Fruit fly (Drosophila melanogaster) whole organism, embryonic: ENCODE results near the gene Lamtor4.

Experiments
- B-H2 ChIP-seq: fragments of 200-800 bp; sonication (Bioruptor generic); optimal IDR thresholded peaks from 2 replicates; lab custom pipeline; 2018; ENCODE audit warnings: missing biosample characterization, mild to moderate bottlenecking, missing genetic modification characterization
- CG10543 ChIP-seq: fragments of 200-800 bp; sonication (Bioruptor generic); optimal IDR thresholded peaks from 3 replicates; lab custom pipeline; 2017; ENCODE audit warnings: missing biosample characterization, mild to moderate bottlenecking, missing genetic modification characterization, moderate library complexity
- CG11456 ChIP-seq: fragments of 200-800 bp; sonication (Bioruptor generic); IDR thresholded peaks from 3 replicates; pipeline ENCODE4 v1.3.6; 2022; ENCODE audit warnings: missing biosample characterization, missing genetic modification characterization
- CG11723 ChIP-seq: fragments of 200-800 bp; sonication (Bioruptor generic); optimal IDR thresholded peaks from 2 replicates; lab custom pipeline; 2017; ENCODE audit warnings: missing biosample characterization, mild to moderate bottlenecking, missing genetic modification characterization
- CG12155 ChIP-seq: fragments of 200-800 bp; sonication (Bioruptor generic); optimal IDR thresholded peaks from 3 replicates; lab custom pipeline; 2016; ENCODE audit warnings: missing biosample characterization, missing genetic modification characterization
- CG12659 ChIP-seq: fragments of 200-800 bp; sonication (Bioruptor generic); optimal IDR thresholded peaks from 3 replicates; lab custom pipeline; 2017; ENCODE audit warnings: mild to moderate bottlenecking, missing biosample characterization, missing genetic modification reagents, missing genetic modification characterization
- CG12769 ChIP-seq: fragments of 200-800 bp; sonication (Bioruptor generic); optimal IDR thresholded peaks from 2 replicates; lab custom pipeline; 2019; ENCODE audit warnings: missing biosample characterization, mild to moderate bottlenecking, missing genetic modification characterization, moderate library complexity
- CG13123 ChIP-seq: fragments of 200-800 bp; sonication (Bioruptor generic); optimal IDR thresholded peaks from 2 replicates; lab custom pipeline; 2016; ENCODE audit warnings: missing biosample characterization, missing genetic modification characterization
- CG13296 ChIP-seq: fragments of 200-800 bp; sonication (Bioruptor generic); optimal IDR thresholded peaks from 3 replicates; lab custom pipeline; 2018; ENCODE audit warnings: missing biosample characterization, mild to moderate bottlenecking, missing genetic modification characterization
- CG14441 ChIP-seq: fragments of 200-800 bp; sonication (Bioruptor generic); IDR thresholded peaks from 2 replicates; pipeline ENCODE4 v1.3.6; 2022; ENCODE audit warnings: missing biosample characterization, missing genetic modification characterization
- CG14710 ChIP-seq: fragments of 200-800 bp; sonication (Bioruptor generic); optimal IDR thresholded peaks from 3 replicates; lab custom pipeline; 2019; ENCODE audit warnings: missing biosample characterization, mild to moderate bottlenecking, missing genetic modification characterization, moderate library complexity
- CG17186 ChIP-seq: fragments of 200-800 bp; sonication (Bioruptor generic); optimal IDR thresholded peaks from 3 replicates; lab custom pipeline; 2017; ENCODE audit warnings: missing biosample characterization, missing genetic modification reagents, missing genetic modification characterization
- CG17912 ChIP-seq: fragments of 200-800 bp; sonication (Bioruptor generic); optimal IDR thresholded peaks from 2 replicates; lab custom pipeline; 2018; ENCODE audit warnings: missing biosample characterization, mild to moderate bottlenecking, missing genetic modification characterization
- CG2116 ChIP-seq: fragments of 200-800 bp; sonication (Bioruptor generic); optimal IDR thresholded peaks from 3 replicates; lab custom pipeline; 2018; ENCODE audit warnings: missing biosample characterization, mild to moderate bottlenecking, missing genetic modification characterization
- CG30431 ChIP-seq: fragments of 200-800 bp; sonication (Bioruptor generic); optimal IDR thresholded peaks from 2 replicates; lab custom pipeline; 2017; ENCODE audit warnings: missing biosample characterization, missing genetic modification characterization
- CG31441 ChIP-seq: fragments of 200-800 bp; sonication (Bioruptor generic); IDR thresholded peaks from 2 replicates; pipeline ENCODE4 v1.3.6; 2022; ENCODE audit warnings: missing biosample characterization, missing genetic modification characterization
- CG34422 ChIP-seq: fragments of 200-800 bp; sonication (Bioruptor generic); IDR thresholded peaks from 3 replicates; pipeline ENCODE4 v1.3.6; 2022; ENCODE audit warnings: missing biosample characterization, missing genetic modification characterization
- CG4424 ChIP-seq: fragments of 200-800 bp; sonication (Bioruptor generic); optimal IDR thresholded peaks from 3 replicates; lab custom pipeline; 2016; ENCODE audit warnings: missing biosample characterization, missing genetic modification characterization
- CG6689 ChIP-seq: fragments of 200-800 bp; sonication (Bioruptor generic); IDR thresholded peaks from 2 replicates; pipeline ENCODE4 v1.3.6; 2022; ENCODE audit warnings: missing biosample characterization, missing genetic modification characterization
- CG6765 ChIP-seq: fragments of 200-800 bp; sonication (Bioruptor generic); optimal IDR thresholded peaks from 3 replicates; lab custom pipeline; 2017; ENCODE audit warnings: missing biosample characterization, mild to moderate bottlenecking, missing genetic modification characterization
- CG7556 ChIP-seq: fragments of 200-800 bp; sonication (Bioruptor generic); optimal IDR thresholded peaks from 2 replicates; lab custom pipeline; 2017; ENCODE audit warnings: missing biosample characterization, mild to moderate bottlenecking, missing genetic modification characterization
- CG9876 ChIP-seq: fragments of 200-800 bp; sonication (Bioruptor generic); optimal IDR thresholded peaks from 2 replicates; lab custom pipeline; 2016; ENCODE audit warnings: missing biosample characterization, missing genetic modification characterization
- D ChIP-seq, 2 experiments: fragments of 200-800 bp in 1 of 2; fragments of >200 bp in 1 of 2; sonication (Bioruptor generic) in 1 of 2; optimal IDR thresholded peaks; 2 replicates in 1 of 2; 3 replicates in 1 of 2; lab custom pipeline; 2017; ENCODE audit warnings: mild to moderate bottlenecking in 1 of 2, missing biosample characterization in 1 of 2, missing genetic modification characterization in 1 of 2, missing genetic modification reagents in 1 of 2
- HLH54F ChIP-seq: fragments of 200-800 bp; sonication (Bioruptor generic); optimal IDR thresholded peaks from 3 replicates; lab custom pipeline; 2016; ENCODE audit warnings: missing biosample characterization, missing genetic modification characterization
- HLHmδ ChIP-seq: fragments of 200-800 bp; sonication (Bioruptor generic); optimal IDR thresholded peaks from 2 replicates; lab custom pipeline; 2018; ENCODE audit warnings: missing biosample characterization, mild to moderate bottlenecking, missing genetic modification characterization, moderate library complexity
- Hr78 ChIP-seq, 2 experiments: fragments of 200-800 bp in 1 of 2; fragments of >200 bp in 1 of 2; sonication (Bioruptor generic) in 1 of 2; optimal IDR thresholded peaks; 2 replicates each; lab custom pipeline; 2017 to 2019; ENCODE audit warnings: missing biosample characterization in 2 of 2, missing genetic modification characterization in 2 of 2, mild to moderate bottlenecking in 1 of 2, moderate library complexity in 1 of 2
- MESR4 ChIP-seq: fragments of 200-800 bp; sonication (Bioruptor generic); optimal IDR thresholded peaks from 2 replicates; lab custom pipeline; 2018; ENCODE audit warnings: missing biosample characterization, mild to moderate bottlenecking, missing genetic modification characterization, moderate library complexity
- Med ChIP-seq: fragments of 200-800 bp; sonication (Bioruptor generic); peaks from one replicate; lab custom pipeline; 2016; ENCODE audit warnings: missing biosample characterization, missing genetic modification characterization, mild to moderate bottlenecking, inconsistent platforms, moderate library complexity
- Mrtf ChIP-seq: fragments of 200-800 bp; sonication (Bioruptor generic); IDR thresholded peaks from 3 replicates; pipeline ENCODE4 v1.3.6; 2022; ENCODE audit warnings: missing biosample characterization, missing genetic modification characterization
- Myb ChIP-seq: fragments of 200-800 bp; sonication (Bioruptor generic); optimal IDR thresholded peaks from 2 replicates; lab custom pipeline; 2016; ENCODE audit warnings: missing biosample characterization, missing genetic modification characterization
- NfI ChIP-seq: fragments of 200-800 bp; sonication (Bioruptor generic); optimal IDR thresholded peaks from 3 replicates; lab custom pipeline; 2018; ENCODE audit warnings: missing biosample characterization, mild to moderate bottlenecking, missing genetic modification characterization, moderate library complexity
- PHDP ChIP-seq: fragments of 200-800 bp; sonication (Bioruptor generic); optimal IDR thresholded peaks from 3 replicates; lab custom pipeline; 2018; ENCODE audit warnings: missing biosample characterization, mild to moderate bottlenecking, missing genetic modification characterization, moderate library complexity
- Rfx ChIP-seq: fragments of 200-800 bp; sonication (Bioruptor generic); IDR thresholded peaks from 2 replicates; pipeline ENCODE4 v1.3.6; 2022; ENCODE audit warnings: missing biosample characterization, missing genetic modification characterization
- Sin3A ChIP-seq: fragments of >200 bp; optimal IDR thresholded peaks from 2 replicates; lab custom pipeline; 2018
- chinmo ChIP-seq: fragments of 200-800 bp; sonication (Bioruptor generic); IDR thresholded peaks from 4 replicates; pipeline ENCODE4 v1.3.6; 2022; ENCODE audit warnings: missing biosample characterization, missing genetic modification characterization; ENCODE audit not compliant: partially characterized antibody
- gcm2 ChIP-seq: fragments of 200-800 bp; sonication (Bioruptor generic); optimal IDR thresholded peaks from 2 replicates; lab custom pipeline; 2016; ENCODE audit warnings: missing biosample characterization, missing genetic modification characterization
- grau ChIP-seq: fragments of 200-800 bp; optimal IDR thresholded peaks from 3 replicates; lab custom pipeline; 2019; ENCODE audit warnings: missing biosample characterization, mild to moderate bottlenecking, missing genetic modification characterization, moderate library complexity
- lmd ChIP-seq: fragments of 200-800 bp; sonication (Bioruptor generic); IDR thresholded peaks from 2 replicates; pipeline ENCODE4 v1.3.6; 2022; ENCODE audit warnings: missing biosample characterization, missing genetic modification characterization
- lola ChIP-seq, 3 experiments: fragments of >200 bp in 2 of 3; fragments of 200-800 bp in 1 of 3; sonication (Bioruptor generic) in 1 of 3; optimal IDR thresholded peaks; 2 replicates each; lab custom pipeline; 2017 to 2019; ENCODE audit warnings: missing biosample characterization in 3 of 3, missing genetic modification characterization in 3 of 3, mild to moderate bottlenecking in 1 of 3, moderate library complexity in 1 of 3
- nom ChIP-seq: fragments of 200-800 bp; sonication (Bioruptor generic); optimal IDR thresholded peaks from 2 replicates; lab custom pipeline; 2017; ENCODE audit warnings: missing biosample characterization, missing genetic modification characterization, mild to moderate bottlenecking, moderate library complexity, missing genetic modification reagents
- pzg ChIP-seq: fragments of 200-800 bp; sonication (Bioruptor generic); optimal IDR thresholded peaks from 3 replicates; lab custom pipeline; 2018; ENCODE audit warnings: missing biosample characterization, mild to moderate bottlenecking, missing genetic modification characterization, moderate library complexity
- row ChIP-seq: fragments of 200-800 bp; sonication (Bioruptor generic); IDR thresholded peaks from 3 replicates; pipeline ENCODE4 v1.3.6; 2022; ENCODE audit warnings: missing biosample characterization, missing genetic modification characterization
- slou ChIP-seq: fragments of 200-800 bp; sonication (Bioruptor generic); optimal IDR thresholded peaks from 3 replicates; lab custom pipeline; 2016; ENCODE audit warnings: missing biosample characterization, missing genetic modification characterization
- trem ChIP-seq: fragments of 200-800 bp; optimal IDR thresholded peaks from 3 replicates; lab custom pipeline; 2019; ENCODE audit warnings: missing biosample characterization, mild to moderate bottlenecking, missing genetic modification characterization, moderate library complexity
- unc-4 ChIP-seq: fragments of 200-800 bp; sonication (Bioruptor generic); IDR thresholded peaks from 2 replicates; pipeline ENCODE4 v1.3.6; 2022; ENCODE audit warnings: missing biosample characterization, missing genetic modification characterization; ENCODE audit not compliant: partially characterized antibody
- usp ChIP-seq: fragments of >200 bp; optimal IDR thresholded peaks from 2 replicates; lab custom pipeline; 2017; ENCODE audit warnings: missing biosample characterization, missing genetic modification characterization
- wek ChIP-seq: fragments of 200-800 bp; sonication (Bioruptor generic); optimal IDR thresholded peaks from 3 replicates; lab custom pipeline; 2018; ENCODE audit warnings: missing biosample characterization, mild to moderate bottlenecking, missing genetic modification characterization, moderate library complexity
- wor ChIP-seq: fragments of 200-800 bp; sonication (Bioruptor generic); IDR thresholded peaks from 2 replicates; pipeline ENCODE4 v1.3.6; 2022; ENCODE audit warnings: missing biosample characterization, missing genetic modification characterization

Gene Lamtor4

DNA sequence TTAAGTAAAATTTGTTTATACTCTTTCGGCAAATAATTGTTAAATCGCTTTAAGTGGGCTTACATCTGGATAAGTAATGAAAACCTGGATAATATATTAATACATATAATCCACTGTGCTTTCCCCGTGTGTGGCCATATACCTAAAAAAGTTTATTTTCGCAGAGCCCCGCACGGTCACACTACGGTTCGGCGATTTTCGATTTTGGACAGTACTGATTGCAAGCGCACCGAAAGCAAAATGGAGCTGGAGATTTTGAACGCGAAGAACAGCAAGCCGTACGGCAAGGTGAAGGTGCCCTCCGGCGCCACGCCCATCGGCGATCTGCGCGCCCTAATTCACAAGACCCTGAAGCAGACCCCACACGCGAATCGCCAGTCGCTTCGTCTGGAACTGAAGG, 6.6 kb downstream of the Lamtor4 start, which contains the start of gene Sc2 (continued):
- peak; percentile 2 for TF ChIP-seq trem (tag; lab: Kevin White, UChicago)
- no peak for TF ChIP-seq CG12155 (GFP tag; lab: Kevin White, UChicago)
- TF ChIP-seq CG7556 (GFP tag; lab: Kevin White, UChicago) = no peak
- peak; percentile 65 for TF ChIP-seq MESR4 (GFP tag; lab: Kevin White, UChicago)
- TF ChIP-seq Hr78 (GFP tag; optimal IDR thresholded peaks at IDR 0.05; lab: Kevin White, UChicago) = no peak
- no peak for TF ChIP-seq Mrtf (GFP tag; lab: Robert Waterston, UW)
- no peak for TF ChIP-seq CG11723 (GFP tag; lab: Kevin White, UChicago)
- no peak for TF ChIP-seq D (optimal IDR thresholded peaks at IDR 0.05; lab: Kevin White, UChicago)
- TF ChIP-seq D (GFP tag; optimal IDR thresholded peaks at IDR 0.05; lab: Kevin White, UChicago) = no peak
- TF ChIP-seq usp (GFP tag; lab: Kevin White, UChicago) = no peak
- TF ChIP-seq CG12769 (tag; lab: Kevin White, UChicago) = peak; percentile 28
- no peak for TF ChIP-seq slou (GFP tag; lab: Kevin White, UChicago)
- TF ChIP-seq lola (GFP tag; optimal IDR thresholded peaks at IDR 0.05; lab: Kevin White, UChicago) = no peak
- no peak for TF ChIP-seq Myb
- no peak for TF ChIP-seq CG4424 (GFP tag; lab: Kevin White, UChicago)

dm6 chr3L:3905111-3905510, 8.4 kb downstream of the Lamtor4 start, which contains the start of gene ida:
TSS of gene ida (plus strand) at chr3L:3905344.
- TF ChIP-seq wek (GFP tag; lab: Kevin White, UChicago) (peak; percentile 60), CG6765 (GFP tag; lab: Kevin White, UChicago) (no peak), CG34422 (GFP tag; lab: Robert Waterston, UW) (peak; percentile 81; the same call in 2 of the 3 replicates), wor (GFP tag; lab: Robert Waterston, UW) (no peak), HLH54F (GFP tag; lab: Kevin White, UChicago) (no peak), MESR4 (GFP tag; lab: Kevin White, UChicago) (peak; percentile 28), PHDP (tag; lab: Kevin White, UChicago) (no peak), lmd (GFP tag; lab: Robert Waterston, UW) (no peak), Sin3A (lab: Kevin White, UChicago) (peak; percentile 48), CG13296 (GFP tag; lab: Kevin White, UChicago) (peak; percentile 1), grau (tag; lab: Kevin White, UChicago) (no peak), CG9876 (GFP tag; lab: Kevin White, UChicago) (no peak), Med (GFP tag; lab: Kevin White, UChicago) (peak; percentile 84), gcm2 (GFP tag; lab: Kevin White, UChicago) (no peak), CG30431 (GFP tag; lab: Kevin White, UChicago) (no peak), B-H2 (GFP tag; lab: Kevin White, UChicago) (peak; percentile 2), Rfx (GFP tag; lab: Robert Waterston, UW) (peak; percentile 24; the same call in 1 of the 2 replicates), CG10543 (GFP tag; lab: Kevin White, UChicago) (peak; percentile 14), CG13123 (GFP tag; lab: Kevin White, UChicago) (peak; percentile 43), CG14710 (tag; lab: Kevin White, UChicago) (peak; percentile 36), CG2116 (GFP tag; lab: Kevin White, UChicago) (peak; percentile 31), NfI (peak; percentile 37), chinmo (GFP tag; lab: Robert Waterston, UW) (0 out of 4 replicates have a peak, but pooled peaks have one; percentile 59), CG12659 (GFP tag; lab: Kevin White, UChicago) (peak; percentile 44), CG11456 (GFP tag; lab: Robert Waterston, UW) (no peak), nom (GFP tag; lab: Kevin White, UChicago) (peak; percentile 13), HLHmδ (GFP tag; lab: Kevin White, UChicago) (no peak), CG17912 (GFP tag; lab: Kevin White, UChicago) (peak; percentile 1), unc-4 (GFP tag; lab: Robert Waterston, UW) (no peak), CG14441 (GFP tag; lab: Robert Waterston, UW) (peak; percentile 34; the same call in 1 of the 2 replicates), pzg (peak; percentile 88), CG6689 (no peak), CG31441 (GFP tag; lab: Robert Waterston, UW) (no peak), row (GFP tag; lab: Robert Waterston, UW) (peak; percentile 12; the same call in 1 of the 3 replicates), CG17186 (GFP tag; lab: Kevin White, UChicago) (peak; percentile 26)
